Worm (Caenorhabditis elegans) whole organism, L4 larva: Measurements from ENCODE around the gene T25B6.4.

ENCODE experiments used
- F10B5.3 ChIP-seq: sonication (generic microtip); optimal IDR thresholded peaks from 2 replicates; lab custom pipeline; 2016; ENCODE audit warnings: mild to moderate bottlenecking, missing genetic modification characterization, missing compliant biosample characterization
- F26F4.8 ChIP-seq: fragments of 200-800 bp; sonication (Bioruptor generic); conservative IDR thresholded peaks from 2 replicates; pipeline ENCODE4 v1.3.6; 2022; ENCODE audit warnings: missing genetic modification characterization, missing compliant biosample characterization
- F37D6.2 ChIP-seq: sonication (generic microtip); optimal IDR thresholded peaks from 2 replicates; lab custom pipeline; 2016; ENCODE audit warnings: mild to moderate bottlenecking, missing genetic modification characterization, missing compliant biosample characterization
- F44E2.7 ChIP-seq: fragments of 200-800 bp; sonication (Bioruptor generic); IDR thresholded peaks from 2 replicates; pipeline ENCODE4 v2.1.2; 2022; ENCODE audit warnings: missing genetic modification characterization, missing compliant biosample characterization
- F49E8.2 ChIP-seq: sonication (generic microtip); optimal IDR thresholded peaks from 2 replicates; lab custom pipeline; 2016; ENCODE audit warnings: missing compliant biosample characterization, mild to moderate bottlenecking, missing genetic modification characterization, borderline replicate concordance
- T26A8.4 ChIP-seq: fragments of 200-800 bp; sonication (Bioruptor generic); IDR thresholded peaks from 2 replicates; pipeline ENCODE4 v1.3.6; 2022; ENCODE audit warnings: missing genetic modification characterization, missing compliant biosample characterization
- Y5F2A.4 ChIP-seq: fragments of 200-800 bp; sonication (Bioruptor generic); optimal IDR thresholded peaks from 2 replicates; lab custom pipeline; 2018; ENCODE audit warnings: mild to moderate bottlenecking, missing genetic modification characterization, missing compliant biosample characterization
- aha-1 ChIP-seq: fragments of 150-350 bp; peaks from one replicate; lab custom pipeline; 2014; ENCODE audit warnings: missing biosample characterization, missing genetic modification characterization
- cey-2 ChIP-seq: sonication (generic microtip); optimal IDR thresholded peaks from 3 replicates; lab custom pipeline; 2017; ENCODE audit warnings: missing genetic modification characterization, mild to moderate bottlenecking, missing compliant biosample characterization, antibody characterized with exemption, borderline replicate concordance; ENCODE audit not compliant: insufficient read depth
- ctbp-1 ChIP-seq: fragments of 200-800 bp; sonication (Bioruptor generic); IDR thresholded peaks from 2 replicates; pipeline ENCODE4 v1.3.6; 2022; ENCODE audit warnings: missing genetic modification reagents, missing genetic modification characterization, missing compliant biosample characterization
- daf-16 ChIP-seq, 3 experiments: sonication (generic microtip); optimal IDR thresholded peaks; 2 replicates each; lab custom pipeline; 2016 to 2017; ENCODE audit warnings: missing genetic modification characterization in 3 of 3, missing genetic modification reagents in 3 of 3, mild to moderate bottlenecking in 2 of 3, missing compliant biosample characterization in 2 of 3, missing biosample characterization in 1 of 3, moderate library complexity in 1 of 3
- dmd-6 ChIP-seq: fragments of 200-800 bp; sonication (Bioruptor generic); IDR thresholded peaks from 2 replicates; pipeline ENCODE4 v1.3.6; 2022; ENCODE audit warnings: missing genetic modification reagents, missing genetic modification characterization, missing compliant biosample characterization
- dmd-9 ChIP-seq: fragments of 200-800 bp; sonication (Bioruptor generic); IDR thresholded peaks from 2 replicates; pipeline ENCODE4 v1.3.6; 2022; ENCODE audit warnings: missing genetic modification reagents, missing genetic modification characterization, missing compliant biosample characterization
- duxl-1 ChIP-seq: sonication (generic microtip); optimal IDR thresholded peaks from 2 replicates; lab custom pipeline; 2016; ENCODE audit warnings: mild to moderate bottlenecking, missing genetic modification characterization, moderate library complexity, missing compliant biosample characterization; ENCODE audit not compliant: poor library complexity
- egl-43 ChIP-seq: fragments of 200-800 bp; sonication (Bioruptor generic); IDR thresholded peaks from 2 replicates; pipeline ENCODE4 v1.3.6; 2022; ENCODE audit warnings: missing genetic modification reagents, missing genetic modification characterization, missing compliant biosample characterization
- fos-1 ChIP-seq: fragments of 150-350 bp; optimal IDR thresholded peaks from 2 replicates; lab custom pipeline; 2014; ENCODE audit warnings: missing biosample characterization, missing genetic modification characterization
- gei-8 ChIP-seq: fragments of 200-800 bp; sonication (Bioruptor generic); optimal IDR thresholded peaks from 2 replicates; lab custom pipeline; 2018; ENCODE audit warnings: mild to moderate bottlenecking, missing genetic modification characterization, missing compliant biosample characterization
- jun-1 ChIP-seq: fragments of 150-350 bp; optimal IDR thresholded peaks from 2 replicates; lab custom pipeline; 2014; ENCODE audit warnings: missing biosample characterization, missing genetic modification reagents, missing genetic modification characterization
- lin-13 ChIP-seq: fragments of 150-350 bp; optimal IDR thresholded peaks from 2 replicates; lab custom pipeline; 2014; ENCODE audit warnings: missing biosample characterization, missing genetic modification reagents, missing genetic modification characterization
- lin-15B ChIP-seq: fragments of 150-350 bp; sonication (generic microtip); optimal IDR thresholded peaks from 3 replicates; lab custom pipeline; 2014; ENCODE audit warnings: missing biosample characterization, missing genetic modification characterization
- lin-29 ChIP-seq: fragments of 200-800 bp; sonication (Bioruptor generic); IDR thresholded peaks from 2 replicates; pipeline ENCODE4 v1.3.6; 2022; ENCODE audit warnings: missing genetic modification reagents, missing genetic modification characterization, missing compliant biosample characterization
- lin-39 ChIP-seq: fragments of 150-350 bp; optimal IDR thresholded peaks from 2 replicates; lab custom pipeline; 2014; ENCODE audit warnings: missing biosample characterization, missing genetic modification reagents, missing genetic modification characterization
- lir-3 ChIP-seq: sonication (generic microtip); optimal IDR thresholded peaks from 2 replicates; lab custom pipeline; 2016; ENCODE audit warnings: mild to moderate bottlenecking, missing genetic modification characterization, missing compliant biosample characterization
- lsy-2 ChIP-seq, 2 experiments: fragments of 150-350 bp in 1 of 2; sonication (generic microtip) in 1 of 2; optimal IDR thresholded peaks; 2 replicates each; lab custom pipeline; 2014 to 2017; ENCODE audit warnings: missing biosample characterization in 2 of 2, missing genetic modification characterization in 2 of 2
- mes-2 ChIP-seq: sonication (generic microtip); optimal IDR thresholded peaks from 2 replicates; lab custom pipeline; 2016; ENCODE audit warnings: missing genotype, mild to moderate bottlenecking, missing genetic modification characterization, missing compliant biosample characterization; ENCODE audit not compliant: poor library complexity, severe bottlenecking
- mxl-2 ChIP-seq: fragments of 200-800 bp; sonication (Bioruptor generic); conservative IDR thresholded peaks from 2 replicates; pipeline ENCODE4 v1.3.6; 2022; ENCODE audit warnings: missing genetic modification reagents, missing genetic modification characterization, missing compliant biosample characterization
- nhr-102 ChIP-seq: sonication (generic microtip); optimal IDR thresholded peaks from 2 replicates; lab custom pipeline; 2016; ENCODE audit warnings: mild to moderate bottlenecking, missing genetic modification characterization, moderate library complexity, missing compliant biosample characterization
- nhr-11 ChIP-seq: fragments of 150-350 bp; optimal IDR thresholded peaks from 2 replicates; lab custom pipeline; 2014; ENCODE audit warnings: missing biosample characterization, missing genetic modification characterization
- nhr-111 ChIP-seq: fragments of 200-800 bp; sonication (Bioruptor generic); optimal IDR thresholded peaks from 2 replicates; lab custom pipeline; 2018; ENCODE audit warnings: mild to moderate bottlenecking, missing genetic modification characterization, missing compliant biosample characterization
- nhr-42 ChIP-seq: fragments of 200-800 bp; sonication (Bioruptor generic); IDR thresholded peaks from 2 replicates; pipeline ENCODE4 v1.3.6; 2022; ENCODE audit warnings: missing genetic modification characterization, missing compliant biosample characterization
- nhr-48 ChIP-seq: sonication (generic microtip); optimal IDR thresholded peaks from 2 replicates; lab custom pipeline; 2016; ENCODE audit warnings: mild to moderate bottlenecking, missing genetic modification characterization, missing compliant biosample characterization
- nhr-6 ChIP-seq: fragments of 150-350 bp; optimal IDR thresholded peaks from 2 replicates; lab custom pipeline; 2014; ENCODE audit warnings: missing biosample characterization, missing genetic modification characterization
- nhr-76 ChIP-seq: fragments of 150-350 bp; optimal IDR thresholded peaks from 2 replicates; lab custom pipeline; 2014; ENCODE audit warnings: missing biosample characterization, missing genetic modification characterization
- nhr-77 ChIP-seq: fragments of 150-350 bp; optimal IDR thresholded peaks from 2 replicates; lab custom pipeline; 2014; ENCODE audit warnings: missing biosample characterization, missing genetic modification characterization
- saeg-2 ChIP-seq: fragments of 200-800 bp; sonication (Bioruptor generic); IDR thresholded peaks from 2 replicates; pipeline ENCODE4 v1.3.6; 2022; ENCODE audit warnings: missing genetic modification reagents, missing genetic modification characterization, missing compliant biosample characterization
- sdz-12 ChIP-seq: fragments of 200-800 bp; sonication (Bioruptor generic); optimal IDR thresholded peaks from 2 replicates; lab custom pipeline; 2018; ENCODE audit warnings: mild to moderate bottlenecking, missing genetic modification characterization, missing compliant biosample characterization
- spr-1 ChIP-seq: sonication (generic microtip); optimal IDR thresholded peaks from 2 replicates; lab custom pipeline; 2016; ENCODE audit warnings: mild to moderate bottlenecking, missing genetic modification characterization, missing compliant biosample characterization
- unc-39 ChIP-seq: sonication (generic microtip); optimal IDR thresholded peaks from 2 replicates; lab custom pipeline; 2017; ENCODE audit warnings: missing biosample characterization, missing genetic modification characterization
- zfp-3 ChIP-seq: fragments of 200-800 bp; sonication (Bioruptor generic); conservative IDR thresholded peaks from 2 replicates; pipeline ENCODE4 v1.3.6; 2022; ENCODE audit warnings: missing genetic modification reagents, missing genetic modification characterization, missing compliant biosample characterization
- zip-11 ChIP-seq: fragments of 200-800 bp; sonication (Bioruptor generic); IDR thresholded peaks from 2 replicates; pipeline ENCODE4 v1.3.6; 2022; ENCODE audit warnings: missing genetic modification characterization, missing compliant biosample characterization

The T25B6.4 gene

DNA sequence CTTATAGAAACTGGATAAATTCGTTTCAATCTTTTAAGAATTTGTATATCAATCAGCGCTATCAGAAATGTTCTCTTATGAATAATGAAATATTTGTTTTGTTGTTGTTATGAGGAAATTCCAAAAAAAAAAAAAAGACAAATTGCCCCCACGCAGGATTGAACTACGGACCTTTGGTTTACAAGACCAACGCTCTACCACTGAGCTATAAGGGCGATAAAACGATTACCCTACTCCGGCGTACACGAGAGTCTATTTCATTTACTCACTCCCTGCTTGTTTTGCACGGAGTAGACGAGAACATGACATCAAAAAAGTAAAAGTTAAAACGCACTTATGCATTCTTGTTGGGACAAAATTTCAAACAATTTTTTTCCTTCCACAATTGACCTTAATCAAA, 8.8 kb downstream of the T25B6.4 start (continued):
- TF ChIP-seq lin-29 (GFP tag; lab: Robert Waterston, UW) (0 out of 2 replicates have a peak, but pooled peaks have one; percentile 67), duxl-1 (no peak), zip-11 (peak; percentile 88; the same call in 1 of the 2 replicates), F26F4.8 (peak; percentile 92), lir-3 (tag; lab: Kevin White, UChicago) (peak; percentile 86), fos-1 (tag; lab: Kevin White, UChicago) (no peak), lin-39 (no peak), saeg-2 (GFP tag; lab: Robert Waterston, UW) (peak; percentile 56; the same call in 1 of the 2 replicates), spr-1 (peak; percentile 68), nhr-48 (peak; percentile 56), zfp-3 (GFP tag; lab: Robert Waterston, UW) (no peak), unc-39 (tag; lab: Kevin White, UChicago) (no peak), mxl-2 (GFP tag; lab: Robert Waterston, UW) (no peak; the same call in 1 of the 2 replicates), F10B5.3 (tag; lab: Kevin White, UChicago) (peak; percentile 31), Y5F2A.4 (GFP tag; lab: Kevin White, UChicago) (peak; percentile 34), nhr-111 (peak; percentile 25), egl-43 (GFP tag; lab: Robert Waterston, UW) (no peak), dmd-9 (GFP tag; lab: Robert Waterston, UW) (0 out of 2 replicates have a peak, but pooled peaks have one; percentile 34), dmd-6 (GFP tag; lab: Robert Waterston, UW) (peak; percentile 54), nhr-77 (tag; lab: Kevin White, UChicago) (no peak), lin-13 (GFP tag; lab: Kevin White, UChicago) (no peak), mes-2 (tag; lab: Kevin White, UChicago) (no peak), lsy-2 (tag; optimal IDR thresholded peaks at IDR 0.05; lab: Kevin White, UChicago) (no peak), T26A8.4 (GFP tag; lab: Robert Waterston, UW) (no peak; the same call in 1 of the 2 replicates), nhr-102 (tag; lab: Kevin White, UChicago) (no peak), nhr-6 (tag; lab: Kevin White, UChicago) (peak; percentile 8), F44E2.7 (GFP tag; lab: Robert Waterston, UW) (peak; percentile 94), cey-2 (tag; lab: Kevin White, UChicago) (no peak), F37D6.2 (peak; percentile 4), F49E8.2 (peak; percentile 71), ctbp-1 (GFP tag; lab: Robert Waterston, UW) (peak; percentile 85), lin-15B (no peak), nhr-11 (tag; lab: Kevin White, UChicago) (no peak), daf-16 (GFP tag; optimal IDR thresholded peaks at IDR 0.05; lab: Kevin White, UChicago) (peak; percentile 27 to 84), daf-16 (tag; optimal IDR thresholded peaks at IDR 0.05; lab: Kevin White, UChicago) (peak; percentile 60), nhr-42 (no peak; the same call in 1 of the 2 replicates)
- TF ChIP-seq, all 104 proteins: peak for 38

DNA sequence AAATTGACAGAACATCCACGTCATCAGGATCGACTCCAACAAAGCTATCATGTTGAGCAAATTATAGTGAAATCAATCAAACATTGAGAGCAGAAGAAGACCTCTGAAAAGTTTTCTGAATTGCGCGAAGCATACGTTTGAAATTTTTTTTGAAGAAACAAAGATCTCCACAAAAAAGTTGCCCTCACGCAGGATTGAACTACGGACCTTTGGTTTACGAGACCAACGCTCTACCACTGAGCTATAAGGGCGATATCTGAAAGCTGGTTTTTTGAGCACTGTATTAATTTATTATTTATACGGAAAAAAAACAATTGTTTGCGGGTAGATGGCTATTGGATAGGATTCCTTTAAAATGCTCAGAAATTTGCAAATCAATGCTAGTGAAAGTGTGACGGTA, 10.0 kb downstream of the T25B6.4 start:
- no peak for TF ChIP-seq nhr-6 (tag; lab: Kevin White, UChicago)
- TF ChIP-seq gei-8 (GFP tag; lab: Kevin White, UChicago), result no peak
- TF ChIP-seq nhr-76 (tag; lab: Kevin White, UChicago), result no peak
- TF ChIP-seq Y5F2A.4 (GFP tag; lab: Kevin White, UChicago), result no peak
- no peak for TF ChIP-seq jun-1 (tag; lab: Kevin White, UChicago)

DNA sequence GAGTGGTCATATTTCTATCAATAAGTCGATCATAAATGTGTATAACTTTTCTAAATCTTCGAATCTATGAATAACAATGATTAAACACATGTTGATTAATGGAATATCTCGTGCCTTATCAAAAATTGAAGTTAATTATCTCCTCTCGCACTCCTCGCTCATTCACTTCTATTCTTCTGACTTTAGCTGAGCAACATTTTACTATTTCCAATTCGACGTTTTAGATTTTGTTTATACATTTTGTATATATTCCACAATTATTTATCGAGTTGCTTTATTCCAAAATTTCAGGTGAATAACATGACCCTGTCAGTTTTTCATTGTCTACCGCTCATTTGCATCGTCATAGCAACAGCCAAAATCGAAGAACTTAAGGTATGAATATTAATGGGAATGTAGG, 11.8 kb downstream of the T25B6.4 start, which contains the start of gene T25B6.3:
Gene T25B6.3 (plus strand): TSS at position 301 of the 400 bp plus-strand sequence.
- TF ChIP-seq aha-1 (tag; lab: Kevin White, UChicago) (peak; percentile 34), dmd-9 (GFP tag; lab: Robert Waterston, UW) (no peak), sdz-12 (GFP tag; lab: Kevin White, UChicago) (no peak)
